Fruit fly (Drosophila melanogaster) whole organism, wandering third instar larva: ENCODE data around the gene ova.

Experiments
- Abd-B ChIP-seq: fragments of >200 bp; optimal IDR thresholded peaks from 2 replicates; lab custom pipeline; 2017; ENCODE audit warnings: missing biosample characterization, missing genetic modification characterization
- CG32264 ChIP-seq: fragments of 200-800 bp; sonication (Bioruptor generic); optimal IDR thresholded peaks from 2 replicates; lab custom pipeline; 2016; ENCODE audit warnings: missing biosample characterization, missing genetic modification characterization
- CG9705 ChIP-seq: fragments of 200-800 bp; sonication (Bioruptor generic); optimal IDR thresholded peaks from 2 replicates; lab custom pipeline; 2018; ENCODE audit warnings: missing biosample characterization, mild to moderate bottlenecking, missing genetic modification characterization
- CrebA ChIP-seq: fragments of 200-800 bp; sonication (Bioruptor generic); optimal IDR thresholded peaks from 2 replicates; lab custom pipeline; 2016; ENCODE audit warnings: missing biosample characterization, mild to moderate bottlenecking, missing genetic modification characterization, borderline replicate concordance
- Dfd ChIP-seq: fragments of >200 bp; optimal IDR thresholded peaks from 2 replicates; lab custom pipeline; 2017; ENCODE audit warnings: missing biosample characterization, missing genetic modification characterization
- Dif ChIP-seq: fragments of 200-275, 200-300 bp; sonication (Bioruptor generic); optimal IDR thresholded peaks from 2 replicates; lab custom pipeline; 2018; ENCODE audit warnings: missing biosample characterization, missing genetic modification characterization; ENCODE audit not compliant: partially characterized antibody
- GATAd ChIP-seq: sonication (Bioruptor generic); optimal IDR thresholded peaks from 2 replicates; lab custom pipeline; 2016; ENCODE audit warnings: missing biosample characterization, missing genetic modification characterization
- HLH106 ChIP-seq: fragments of 200-800 bp; optimal IDR thresholded peaks from 3 replicates; lab custom pipeline; 2019; ENCODE audit warnings: missing biosample characterization, mild to moderate bottlenecking, missing genetic modification characterization, moderate library complexity
- Hnf4 ChIP-seq: fragments of 200-800 bp; sonication (Bioruptor generic); optimal IDR thresholded peaks from 2 replicates; lab custom pipeline; 2016; ENCODE audit warnings: missing biosample characterization, mild to moderate bottlenecking, missing genetic modification characterization
- Hr83 ChIP-seq: fragments of 200-300 bp; sonication (Bioruptor generic); optimal IDR thresholded peaks from 2 replicates; lab custom pipeline; 2016; ENCODE audit warnings: missing biosample characterization, mild to moderate bottlenecking, missing genetic modification characterization, moderate library complexity; ENCODE audit not compliant: poor library complexity, severe bottlenecking
- Jra ChIP-seq: sonication (Bioruptor generic); optimal IDR thresholded peaks from 2 replicates; lab custom pipeline; 2016; ENCODE audit warnings: missing biosample characterization, missing genetic modification characterization
- Mio ChIP-seq: sonication (Bioruptor generic); optimal IDR thresholded peaks from 2 replicates; lab custom pipeline; 2016; ENCODE audit warnings: missing biosample characterization, missing genetic modification characterization
- N ChIP-seq: fragments of >200 bp; optimal IDR thresholded peaks from 2 replicates; lab custom pipeline; 2018; ENCODE audit warnings: missing biosample characterization, missing external identifiers, missing genetic modification characterization
- OdsH ChIP-seq: fragments of 200-800 bp; sonication (Bioruptor generic); optimal IDR thresholded peaks from 2 replicates; lab custom pipeline; 2016; ENCODE audit warnings: missing biosample characterization, mild to moderate bottlenecking, missing genetic modification characterization
- Rel ChIP-seq, 2 experiments: fragments of 200-800 bp; sonication (Bioruptor generic) in 1 of 2; optimal IDR thresholded peaks; 2 replicates in 1 of 2; 3 replicates in 1 of 2; lab custom pipeline; 2016 to 2019; ENCODE audit warnings: mild to moderate bottlenecking in 2 of 2, missing biosample characterization in 2 of 2, missing genetic modification characterization in 2 of 2, moderate library complexity in 1 of 2
- Sp1 ChIP-seq: fragments of 200-800 bp; sonication (Bioruptor generic); optimal IDR thresholded peaks from 3 replicates; lab custom pipeline; 2019; ENCODE audit warnings: missing biosample characterization, mild to moderate bottlenecking, missing genetic modification characterization, moderate library complexity
- Vsx2 ChIP-seq: fragments of 200-300, 225-300 bp; sonication (Bioruptor generic); optimal IDR thresholded peaks from 2 replicates; lab custom pipeline; 2018; ENCODE audit warnings: missing biosample characterization, missing genetic modification characterization; ENCODE audit not compliant: partially characterized antibody
- brk ChIP-seq: fragments of 200-800 bp; sonication (Bioruptor generic); optimal IDR thresholded peaks from 2 replicates; lab custom pipeline; 2016; ENCODE audit warnings: missing biosample characterization, mild to moderate bottlenecking, missing genetic modification characterization
- dl ChIP-seq, 2 experiments: fragments of 175-275, 200-275 bp in 1 of 2; fragments of 200-275 bp in 1 of 2; sonication (Bioruptor generic); optimal IDR thresholded peaks; lab custom pipeline; 2018; ENCODE audit warnings: mild to moderate bottlenecking in 2 of 2, missing biosample characterization in 2 of 2, missing genetic modification characterization in 2 of 2, moderate library complexity in 2 of 2; ENCODE audit not compliant: partially characterized antibody in 2 of 2, insufficient read depth in 1 of 2
- dmrt93B ChIP-seq: fragments of 200-800 bp; sonication (Bioruptor generic); optimal IDR thresholded peaks from 2 replicates; lab custom pipeline; 2018; ENCODE audit warnings: missing biosample characterization, mild to moderate bottlenecking, missing genetic modification characterization
- dsf ChIP-seq: sonication (Bioruptor generic); optimal IDR thresholded peaks from 2 replicates; lab custom pipeline; 2016; ENCODE audit warnings: missing biosample characterization, missing genetic modification characterization, borderline replicate concordance
- ey ChIP-seq: fragments of 200-800 bp; sonication (Bioruptor generic); optimal IDR thresholded peaks from 2 replicates; lab custom pipeline; 2016; ENCODE audit warnings: missing biosample characterization, missing genetic modification characterization
- foxo ChIP-seq, 2 experiments: fragments of 200-800 bp; sonication (Bioruptor generic); optimal IDR thresholded peaks; 2 replicates in 1 of 2; 3 replicates in 1 of 2; lab custom pipeline; 2016 to 2017; ENCODE audit warnings: missing biosample characterization in 2 of 2, missing genetic modification characterization in 2 of 2
- fru ChIP-seq: fragments of 200-800 bp; sonication (Bioruptor generic); optimal IDR thresholded peaks from 3 replicates; lab custom pipeline; 2016; ENCODE audit warnings: missing biosample characterization, mild to moderate bottlenecking, missing genetic modification characterization
- h ChIP-seq: fragments of 200-800 bp; sonication (Bioruptor generic); optimal IDR thresholded peaks from 3 replicates; lab custom pipeline; 2016; ENCODE audit warnings: missing biosample characterization, mild to moderate bottlenecking, missing genetic modification characterization
- jim ChIP-seq: fragments of 175-275, 200-325 bp; sonication (Bioruptor generic); optimal IDR thresholded peaks from 2 replicates; lab custom pipeline; 2016; ENCODE audit warnings: missing biosample characterization, mild to moderate bottlenecking, missing genetic modification characterization
- lola ChIP-seq: fragments of >200 bp; optimal IDR thresholded peaks from 2 replicates; lab custom pipeline; 2017; ENCODE audit warnings: missing biosample characterization, missing genetic modification characterization
- pan ChIP-seq: fragments of >200 bp; optimal IDR thresholded peaks from 2 replicates; lab custom pipeline; 2017
- psq ChIP-seq: fragments of 200-800 bp; sonication (Bioruptor generic); optimal IDR thresholded peaks from 3 replicates; lab custom pipeline; 2017; ENCODE audit warnings: missing biosample characterization, mild to moderate bottlenecking, missing genetic modification characterization, moderate library complexity
- rgr ChIP-seq: fragments of 200-800 bp; sonication (Bioruptor generic); optimal IDR thresholded peaks from 3 replicates; lab custom pipeline; 2016; ENCODE audit warnings: missing biosample characterization, mild to moderate bottlenecking, missing genetic modification characterization
- sv ChIP-seq: fragments of 200-800 bp; sonication (Bioruptor generic); optimal IDR thresholded peaks from 3 replicates; lab custom pipeline; 2016; ENCODE audit warnings: missing biosample characterization, missing genetic modification characterization
- tai ChIP-seq: sonication (Bioruptor generic); optimal IDR thresholded peaks from 2 replicates; lab custom pipeline; 2016; ENCODE audit warnings: missing biosample characterization, missing genetic modification characterization
- usp ChIP-seq: fragments of >200 bp; optimal IDR thresholded peaks from 2 replicates; lab custom pipeline; 2017; ENCODE audit warnings: missing biosample characterization, missing genetic modification characterization
- woc ChIP-seq: sonication (Bioruptor generic); optimal IDR thresholded peaks from 2 replicates; lab custom pipeline; 2016; ENCODE audit warnings: missing biosample characterization, mild to moderate bottlenecking, missing genetic modification characterization

The ova gene

dm6 chr2L:10200847-10201246, 30.6 kb downstream of the ova start, which contains the start of the genes Ripalpha and RpL7 (continued):
- TF ChIP-seq CG9705 (GFP tag; lab: Kevin White, UChicago), result peak; percentile 97
- TF ChIP-seq foxo (GFP tag; optimal IDR thresholded peaks at IDR 0.05; lab: Kevin White, UChicago), result peak; percentile 52 to 97
- TF ChIP-seq Mio (GFP tag; lab: Kevin White, UChicago), result peak; percentile 91
- TF ChIP-seq woc, result peak; percentile 71
- peak; percentile 93 for TF ChIP-seq CG32264 (GFP tag; lab: Kevin White, UChicago)
- peak; percentile 96 for TF ChIP-seq OdsH (GFP tag; lab: Kevin White, UChicago)

- TF ChIP-seq Hr83 (GFP tag; lab: Kevin White, UChicago) (no peak), Vsx2 (GFP tag; lab: Kevin White, UChicago) (no peak), CG32264 (GFP tag; lab: Kevin White, UChicago) (no peak), ey (GFP tag; lab: Kevin White, UChicago) (no peak), h (no peak), usp (GFP tag; lab: Kevin White, UChicago) (no peak), HLH106 (tag; lab: Kevin White, UChicago) (no peak), brk (GFP tag; lab: Kevin White, UChicago) (no peak), N (no peak), Dfd (GFP tag; lab: Kevin White, UChicago) (no peak), Mio (GFP tag; lab: Kevin White, UChicago) (no peak), lola (no peak), CG9705 (GFP tag; lab: Kevin White, UChicago) (no peak), foxo (GFP tag; optimal IDR thresholded peaks at IDR 0.05; lab: Kevin White, UChicago) (no peak), tai (GFP tag; lab: Kevin White, UChicago) (no peak), psq (GFP tag; lab: Kevin White, UChicago) (no peak), dsf (GFP tag; lab: Kevin White, UChicago) (no peak), OdsH (GFP tag; lab: Kevin White, UChicago) (no peak), Jra (GFP tag; lab: Kevin White, UChicago) (no peak), GATAd (GFP tag; lab: Kevin White, UChicago) (no peak)
Measured at dm6 chr2L:10198911-10199310, 32.6 kb downstream of the ova start, which contains the start of gene Sur. Gene Sur (minus strand): TSS chr2L:10199117.

- TF ChIP-seq psq (GFP tag; lab: Kevin White, UChicago) (no peak), Sp1 (GFP tag; lab: Kevin White, UChicago) (no peak), HLH106 (tag; lab: Kevin White, UChicago) (no peak), Abd-B (GFP tag; lab: Kevin White, UChicago) (no peak), CrebA (GFP tag; lab: Kevin White, UChicago) (no peak), rgr (GFP tag; lab: Kevin White, UChicago) (no peak), jim (GFP tag; lab: Kevin White, UChicago) (no peak), foxo (GFP tag; optimal IDR thresholded peaks at IDR 0.05; lab: Kevin White, UChicago) (no peak), CG9705 (GFP tag; lab: Kevin White, UChicago) (no peak), dmrt93B (GFP tag; lab: Kevin White, UChicago) (no peak), fru (GFP tag; lab: Kevin White, UChicago) (no peak), tai (GFP tag; lab: Kevin White, UChicago) (no peak), N (no peak), sv (GFP tag; lab: Kevin White, UChicago) (no peak), h (no peak), Rel (GFP tag; optimal IDR thresholded peaks at IDR 0.05; lab: Kevin White, UChicago) (no peak), Rel (tag; optimal IDR thresholded peaks at IDR 0.05; lab: Kevin White, UChicago) (no peak), Mio (GFP tag; lab: Kevin White, UChicago) (no peak), dl (GFP tag; optimal IDR thresholded peaks at IDR 0.05; lab: Kevin White, UChicago; ENCODE audit: insufficient read depth in 1 of 2, partially characterized antibody in 2 of 2) (no peak), GATAd (GFP tag; lab: Kevin White, UChicago) (no peak)
Measured at dm6 chr2L:10191396-10191795, 40.1 kb downstream of the ova start, which contains the start of gene Fum4. Gene Fum4 (minus strand): TSS chr2L:10191496.

dm6 chr2L:10180182-10180779, 51.2 kb downstream of the ova start, which contains the start of gene CG44153:
Gene CG44153 (minus strand): TSS chr2L:10180256.
- TF ChIP-seq Dif (GFP tag; lab: Kevin White, UChicago), result no peak
- no peak for TF ChIP-seq foxo (GFP tag; optimal IDR thresholded peaks at IDR 0.05; lab: Kevin White, UChicago)
- TF ChIP-seq OdsH (GFP tag; lab: Kevin White, UChicago), result no peak
- TF ChIP-seq woc, result no peak
- no peak for TF ChIP-seq fru (GFP tag; lab: Kevin White, UChicago)
- no peak for TF ChIP-seq pan (lab: Kevin White, UChicago)
- no peak for TF ChIP-seq usp (GFP tag; lab: Kevin White, UChicago)
- no peak for TF ChIP-seq Hnf4
- TF ChIP-seq h, result no peak
- no peak for TF ChIP-seq dmrt93B (GFP tag; lab: Kevin White, UChicago)
- TF ChIP-seq, all 38 proteins: peak for 0
